Fruit fly (Drosophila melanogaster) whole organism, embryonic: ENCODE data around the gene RhoGAP93B.

Experiments
- Abd-B ChIP-seq: fragments of 200-800 bp; sonication (Bioruptor generic); optimal IDR thresholded peaks from 2 replicates; lab custom pipeline; 2018; ENCODE audit warnings: missing biosample characterization, mild to moderate bottlenecking, missing genetic modification characterization, moderate library complexity
- Aef1 ChIP-seq: fragments of 200-800 bp; sonication (Bioruptor generic); IDR thresholded peaks from 3 replicates; pipeline ENCODE4 v1.3.6; 2022; ENCODE audit warnings: missing biosample characterization, missing genetic modification characterization
- Atf6 ChIP-seq: fragments of 200-800 bp; sonication (Bioruptor generic); IDR thresholded peaks from 2 replicates; pipeline ENCODE4 v1.3.6; 2022; ENCODE audit warnings: missing biosample characterization, missing genetic modification characterization
- Awh ChIP-seq: fragments of 200-800 bp; sonication (Bioruptor generic); IDR thresholded peaks from 2 replicates; pipeline ENCODE4, ENCODE4 v1.3.6; 2022; ENCODE audit warnings: missing biosample characterization, missing genetic modification characterization
- BEAF-32 ChIP-seq: fragments of 200-800 bp; sonication (Bioruptor generic); optimal IDR thresholded peaks from 3 replicates; lab custom pipeline; 2017; ENCODE audit warnings: missing biosample characterization, missing genetic modification characterization, mild to moderate bottlenecking, moderate library complexity, missing genetic modification reagents
- Bdp1 ChIP-seq: fragments of 200-800 bp; sonication (Bioruptor generic); optimal IDR thresholded peaks from 3 replicates; lab custom pipeline; 2016; ENCODE audit warnings: missing biosample characterization, missing genetic modification characterization
- CG10209 ChIP-seq: fragments of 200-800 bp; sonication (Bioruptor generic); optimal IDR thresholded peaks from 3 replicates; lab custom pipeline; 2017; ENCODE audit warnings: missing biosample characterization, mild to moderate bottlenecking, missing genetic modification characterization, missing genetic modification reagents
- CG10366 ChIP-seq: fragments of 200-800 bp; sonication (Bioruptor generic); IDR thresholded peaks from 2 replicates; pipeline ENCODE4 v1.3.6; 2022; ENCODE audit warnings: missing biosample characterization, missing genetic modification characterization
- CG11560 ChIP-seq: fragments of 200-800 bp; sonication (Bioruptor generic); IDR thresholded peaks from 3 replicates; pipeline ENCODE4 v1.3.6; 2022; ENCODE audit warnings: missing biosample characterization, missing genetic modification characterization
- CG12744 ChIP-seq: fragments of 200-800 bp; sonication (Bioruptor generic); optimal IDR thresholded peaks from 2 replicates; lab custom pipeline; 2016; ENCODE audit warnings: missing biosample characterization, missing genetic modification characterization
- CG12942 ChIP-seq: fragments of 200-800 bp; sonication (Bioruptor generic); optimal IDR thresholded peaks from 3 replicates; lab custom pipeline; 2016; ENCODE audit warnings: missing biosample characterization, missing genetic modification characterization
- CG13296 ChIP-seq: fragments of 200-800 bp; sonication (Bioruptor generic); optimal IDR thresholded peaks from 3 replicates; lab custom pipeline; 2018; ENCODE audit warnings: missing biosample characterization, mild to moderate bottlenecking, missing genetic modification characterization
- CG14860 ChIP-seq: fragments of 200-800 bp; sonication (Bioruptor generic); IDR thresholded peaks from 3 replicates; pipeline ENCODE4 v1.3.6; 2022; ENCODE audit warnings: missing biosample characterization, missing genetic modification characterization; ENCODE audit not compliant: partially characterized antibody
- CG15269 ChIP-seq: fragments of 200-800 bp; sonication (Bioruptor generic); optimal IDR thresholded peaks from 2 replicates; lab custom pipeline; 2018; ENCODE audit warnings: missing biosample characterization, mild to moderate bottlenecking, missing genetic modification characterization, moderate library complexity
- CG1603 ChIP-seq: fragments of 200-800 bp; sonication (Bioruptor generic); optimal IDR thresholded peaks from 2 replicates; lab custom pipeline; 2019; ENCODE audit warnings: missing biosample characterization, mild to moderate bottlenecking, missing genetic modification characterization, moderate library complexity
- CG16815 ChIP-seq: fragments of 200-800 bp; sonication (Bioruptor generic); optimal IDR thresholded peaks from 3 replicates; lab custom pipeline; 2017; ENCODE audit warnings: missing biosample characterization, mild to moderate bottlenecking, missing genetic modification characterization
- CG1832 ChIP-seq: fragments of 200-800 bp; sonication (Bioruptor generic); optimal IDR thresholded peaks from 2 replicates; lab custom pipeline; 2017; ENCODE audit warnings: missing biosample characterization, mild to moderate bottlenecking, missing genetic modification characterization, inconsistent platforms
- CG32532 ChIP-seq: fragments of 200-800 bp; sonication (Bioruptor generic); IDR thresholded peaks from 2 replicates; pipeline ENCODE4 v1.3.6; 2022; ENCODE audit warnings: missing biosample characterization, missing genetic modification characterization
- CG4820 ChIP-seq: fragments of 200-800 bp; sonication (Bioruptor generic); optimal IDR thresholded peaks from 3 replicates; lab custom pipeline; 2016; ENCODE audit warnings: missing biosample characterization, missing genetic modification characterization
- CG5245 ChIP-seq: fragments of 200-800 bp; sonication (Bioruptor generic); optimal IDR thresholded peaks from 3 replicates; lab custom pipeline; 2016; ENCODE audit warnings: missing biosample characterization, missing genetic modification characterization
- CG7271 ChIP-seq: fragments of 200-800 bp; sonication (Bioruptor generic); optimal IDR thresholded peaks from 2 replicates; lab custom pipeline; 2018; ENCODE audit warnings: missing biosample characterization, mild to moderate bottlenecking, missing genetic modification characterization, moderate library complexity
- CG9437 ChIP-seq: fragments of 200-800 bp; sonication (Bioruptor generic); optimal IDR thresholded peaks from 2 replicates; lab custom pipeline; 2018; ENCODE audit warnings: missing biosample characterization, mild to moderate bottlenecking, missing genetic modification characterization
- CG9727 ChIP-seq: fragments of 200-800 bp; sonication (Bioruptor generic); optimal IDR thresholded peaks from 3 replicates; lab custom pipeline; 2017; ENCODE audit warnings: missing biosample characterization, mild to moderate bottlenecking, missing genetic modification characterization
- Deaf1 ChIP-seq: fragments of 200-800 bp; optimal IDR thresholded peaks from 3 replicates; lab custom pipeline; 2019; ENCODE audit warnings: missing biosample characterization, mild to moderate bottlenecking, missing genetic modification characterization, moderate library complexity
- Dref ChIP-seq: fragments of 200-800 bp; sonication (Bioruptor generic); IDR thresholded peaks from 2 replicates; pipeline ENCODE4 v1.3.6; 2022; ENCODE audit warnings: missing biosample characterization, missing genetic modification characterization
- Ets97D ChIP-seq: fragments of 200-800 bp; sonication (Bioruptor generic); optimal IDR thresholded peaks from 3 replicates; lab custom pipeline; 2016; ENCODE audit warnings: missing biosample characterization, missing genetic modification characterization
- Fer3 ChIP-seq: fragments of 200-800 bp; sonication (Bioruptor generic); optimal IDR thresholded peaks from 2 replicates; lab custom pipeline; 2018; ENCODE audit warnings: missing biosample characterization, mild to moderate bottlenecking, missing genetic modification characterization, moderate library complexity
- Hand ChIP-seq: fragments of 200-800 bp; sonication (Bioruptor generic); optimal IDR thresholded peaks from 2 replicates; lab custom pipeline; 2017; ENCODE audit warnings: mild to moderate bottlenecking, missing biosample characterization, missing genetic modification reagents, missing genetic modification characterization
- Hey ChIP-seq: fragments of 200-800 bp; sonication (Bioruptor generic); optimal IDR thresholded peaks from 3 replicates; lab custom pipeline; 2018; ENCODE audit warnings: missing biosample characterization, mild to moderate bottlenecking, missing genetic modification characterization
- Hr39 ChIP-seq: fragments of >200 bp; optimal IDR thresholded peaks from 2 replicates; lab custom pipeline; 2017
- Hr51 ChIP-seq, 2 experiments: fragments of 200-800 bp; sonication (Bioruptor generic); optimal IDR thresholded peaks; 2 replicates in 1 of 2; 3 replicates in 1 of 2; lab custom pipeline; 2016 to 2018; ENCODE audit warnings: missing biosample characterization in 2 of 2, missing genetic modification characterization in 2 of 2, mild to moderate bottlenecking in 1 of 2, moderate library complexity in 1 of 2
- Oaz ChIP-seq: fragments of 200-800 bp; sonication (Bioruptor generic); IDR thresholded peaks from 2 replicates; pipeline ENCODE4 v1.3.6; 2022; ENCODE audit warnings: missing biosample characterization, missing genetic modification characterization
- Optix ChIP-seq: fragments of 200-800 bp; sonication (Bioruptor generic); IDR thresholded peaks from 3 replicates; pipeline ENCODE4 v1.3.6; 2022; ENCODE audit warnings: missing biosample characterization, missing genetic modification characterization
- YL-1 ChIP-seq: fragments of 200-800 bp; sonication (Bioruptor generic); optimal IDR thresholded peaks from 3 replicates; lab custom pipeline; 2017; ENCODE audit warnings: missing biosample characterization, mild to moderate bottlenecking, missing genetic modification characterization
- cwo ChIP-seq: fragments of 200-800 bp; sonication (Bioruptor generic); optimal IDR thresholded peaks from 3 replicates; lab custom pipeline; 2017; ENCODE audit warnings: missing biosample characterization, missing genetic modification characterization, mild to moderate bottlenecking, moderate library complexity, missing genetic modification reagents
- dysf ChIP-seq: fragments of 200-800 bp; sonication (Bioruptor generic); IDR thresholded peaks from 3 replicates; pipeline ENCODE4 v1.3.6; 2022; ENCODE audit warnings: missing biosample characterization, missing genetic modification characterization
- exex ChIP-seq: fragments of 200-800 bp; sonication (Bioruptor generic); optimal IDR thresholded peaks from 4 replicates; lab custom pipeline; 2018; ENCODE audit warnings: missing biosample characterization, mild to moderate bottlenecking, missing genetic modification characterization, moderate library complexity
- grau ChIP-seq: fragments of 200-800 bp; optimal IDR thresholded peaks from 3 replicates; lab custom pipeline; 2019; ENCODE audit warnings: missing biosample characterization, mild to moderate bottlenecking, missing genetic modification characterization, moderate library complexity
- gro ChIP-seq: fragments of 200-800 bp; sonication (Bioruptor generic); optimal IDR thresholded peaks from 2 replicates; lab custom pipeline; 2016; ENCODE audit warnings: missing biosample characterization, missing genetic modification characterization
- gt ChIP-seq: fragments of 200-800 bp; sonication (Bioruptor generic); IDR thresholded peaks from 2 replicates; pipeline ENCODE4 v1.3.6; 2022; ENCODE audit warnings: missing biosample characterization, missing genetic modification characterization
- ham ChIP-seq: fragments of 200-800 bp; sonication (Bioruptor generic); IDR thresholded peaks from 2 replicates; pipeline ENCODE4 v1.3.6; 2022; ENCODE audit warnings: missing biosample characterization, missing genetic modification characterization
- maf-S ChIP-seq: fragments of 200-800 bp; sonication (Bioruptor generic); optimal IDR thresholded peaks from 2 replicates; lab custom pipeline; 2016; ENCODE audit warnings: missing biosample characterization, missing genetic modification characterization
- otp ChIP-seq: fragments of 200-800 bp; sonication (Bioruptor generic); IDR thresholded peaks from 3 replicates; pipeline ENCODE4, ENCODE4 v1.3.6; 2022; ENCODE audit warnings: missing biosample characterization, missing genetic modification characterization
- phol ChIP-seq: fragments of 200-800 bp; sonication (Bioruptor generic); optimal IDR thresholded peaks from 3 replicates; lab custom pipeline; 2018; ENCODE audit warnings: missing biosample characterization, mild to moderate bottlenecking, missing genetic modification characterization, moderate library complexity
- ssp ChIP-seq: fragments of 200-800 bp; sonication (Bioruptor generic); IDR thresholded peaks from 2 replicates; pipeline ENCODE4 v1.3.6; 2022; ENCODE audit warnings: missing biosample characterization, missing genetic modification characterization
- sug ChIP-seq: fragments of 200-800 bp; optimal IDR thresholded peaks from 2 replicates; lab custom pipeline; 2019; ENCODE audit warnings: missing biosample characterization, mild to moderate bottlenecking, missing genetic modification characterization, moderate library complexity
- tio ChIP-seq: fragments of 200-800 bp; sonication (Bioruptor generic); optimal IDR thresholded peaks from 2 replicates; lab custom pipeline; 2017; ENCODE audit warnings: missing biosample characterization, missing genetic modification characterization, inconsistent platforms
- tup ChIP-seq: fragments of 200-800 bp; sonication (Bioruptor generic); optimal IDR thresholded peaks from 2 replicates; lab custom pipeline; 2016; ENCODE audit warnings: missing biosample characterization, mild to moderate bottlenecking, missing genetic modification characterization, moderate library complexity
- zfh1 ChIP-seq: fragments of 200-800 bp; sonication (Bioruptor generic); IDR thresholded peaks from 3 replicates; pipeline ENCODE4 v1.3.6; 2022; ENCODE audit warnings: missing biosample characterization, missing genetic modification characterization

The RhoGAP93B gene

DNA sequence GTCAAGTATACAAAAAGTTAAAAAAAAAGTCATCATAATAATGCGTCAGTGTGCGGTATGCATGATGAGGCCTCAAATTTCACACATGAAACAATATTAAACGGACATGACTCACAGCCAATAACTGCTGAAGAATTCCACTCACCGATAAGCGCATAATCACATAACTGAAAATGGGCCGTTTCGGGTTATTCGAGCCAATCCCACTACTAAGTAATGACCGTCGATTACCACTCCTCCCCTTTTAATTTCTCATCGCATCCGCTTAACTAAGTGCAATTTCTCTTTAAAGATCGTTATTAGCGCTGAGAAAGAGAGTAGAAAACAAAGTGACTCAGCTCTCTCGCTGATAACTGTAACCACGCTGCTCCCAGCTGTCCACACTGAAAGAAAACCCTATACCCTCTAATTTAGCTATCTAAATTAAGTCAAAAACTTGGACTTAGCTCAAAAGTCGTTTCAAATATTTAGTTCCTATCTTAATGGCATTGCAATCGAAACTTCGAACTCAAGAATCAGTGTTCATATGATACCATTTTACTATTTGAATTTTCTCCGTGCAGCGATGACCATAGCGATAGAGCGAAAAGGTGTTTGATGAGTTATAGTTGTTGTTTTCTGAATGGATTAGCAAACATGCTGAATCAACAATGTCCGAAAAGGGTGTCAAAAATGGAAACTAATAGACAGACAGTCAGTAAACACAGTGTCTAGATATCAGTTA is 15.3 kb upstream of the RhoGAP93B start (continued):
- TF ChIP-seq YL-1 (GFP tag; lab: Kevin White, UChicago) (peak; percentile 45), Bdp1 (GFP tag; lab: Kevin White, UChicago) (peak; percentile 78), Atf6 (GFP tag; lab: Robert Waterston, UW) (peak; percentile 89), grau (tag; lab: Kevin White, UChicago) (peak; percentile 88), tup (peak; percentile 84), sug (tag; lab: Kevin White, UChicago) (peak; percentile 61), CG13296 (peak; percentile 79), cwo (GFP tag; lab: Kevin White, UChicago) (peak; percentile 49), zfh1 (peak; percentile 86), phol (peak; percentile 79), Optix (peak; percentile 83), CG32532 (GFP tag; lab: Robert Waterston, UW) (peak; percentile 91), Hand (peak; percentile 77), Ets97D (GFP tag; lab: Kevin White, UChicago) (peak; percentile 68), CG7271 (tag; lab: Kevin White, UChicago) (peak; percentile 42), CG5245 (GFP tag; lab: Kevin White, UChicago) (peak; percentile 77), Oaz (GFP tag; lab: Robert Waterston, UW) (peak; percentile 60), Hey (tag; lab: Kevin White, UChicago) (peak; percentile 61), CG10209 (peak; percentile 88), CG11560 (tag; lab: Robert Waterston, UW) (peak; percentile 53; the same call in 1 of the 3 replicates), exex (tag; lab: Kevin White, UChicago) (peak; percentile 78), CG16815 (GFP tag; lab: Kevin White, UChicago) (peak; percentile 45), Abd-B (GFP tag; lab: Kevin White, UChicago) (peak; percentile 73), ham (GFP tag; lab: Robert Waterston, UW) (peak; percentile 56; the same call in 1 of the 2 replicates), ssp (GFP tag; lab: Robert Waterston, UW) (peak; percentile 62), BEAF-32 (no peak), CG14860 (GFP tag; lab: Robert Waterston, UW) (no peak), otp (peak; percentile 87), tio (GFP tag; lab: Kevin White, UChicago) (peak; percentile 84), CG12942 (peak; percentile 89), Hr51 (GFP tag; optimal IDR thresholded peaks at IDR 0.05; lab: Kevin White, UChicago) (peak; percentile 89 to 91), CG10366 (GFP tag; lab: Robert Waterston, UW) (peak; percentile 86), Aef1 (GFP tag; lab: Robert Waterston, UW) (peak; percentile 79), CG1832 (no peak), CG12744 (GFP tag; lab: Kevin White, UChicago) (peak; percentile 92), CG15269 (tag; lab: Kevin White, UChicago) (peak; percentile 91), maf-S (GFP tag; lab: Kevin White, UChicago) (peak; percentile 85), CG9727 (GFP tag; lab: Kevin White, UChicago) (peak; percentile 81), Deaf1 (tag; lab: Kevin White, UChicago) (no peak), Awh (GFP tag; lab: Robert Waterston, UW) (peak; percentile 89), CG4820 (GFP tag; lab: Kevin White, UChicago) (peak; percentile 81), Fer3 (peak; percentile 90), CG9437 (GFP tag; lab: Kevin White, UChicago) (peak; percentile 76), CG1603 (tag; lab: Kevin White, UChicago) (peak; percentile 93), gro (GFP tag; lab: Kevin White, UChicago) (peak; percentile 94), Dref (GFP tag; lab: Robert Waterston, UW) (no peak), gt (GFP tag; lab: Robert Waterston, UW) (peak; percentile 44; the same call in 1 of the 2 replicates), Hr39 (lab: Kevin White, UChicago) (no peak), dysf (peak; percentile 89)
